Fruit fly (Drosophila melanogaster): ENCODE measurements around the gene Pdf.

dm6 chr3R:26464370-26464769 is 8.4 kb upstream of the Pdf start:
- TF ChIP-seq ro (GFP tag; IDR thresholded peaks at IDR 0.05) (no peak), CG7556 (GFP tag; optimal IDR thresholded peaks at IDR 0.05) (no peak), sens (GFP tag) (no peak), psq (GFP tag; optimal IDR thresholded peaks at IDR 0.05) (no peak), ranshi (GFP tag; IDR thresholded peaks at IDR 0.05) (no peak), run (tag; optimal IDR thresholded peaks at IDR 0.05) (no peak), al (GFP tag; IDR thresholded peaks at IDR 0.05) (no peak), CG34422 (GFP tag; IDR thresholded peaks at IDR 0.05) (no peak)

Data from whole organism, embryonic.